Worm (Caenorhabditis elegans): Measurements from ENCODE around the gene irld-17.

ce11 chrV:1607790-1608189, 24.0 kb upstream of the irld-17 start, which contains the start of gene nhr-178:
- no peak for TF ChIP-seq lir-3 (tag; optimal IDR thresholded peaks at IDR 0.05; ENCODE audit: poor library complexity)
- TF ChIP-seq lin-15B (tag; optimal IDR thresholded peaks at IDR 0.05), result no peak
- no peak for TF ChIP-seq nhr-12 (tag; optimal IDR thresholded peaks at IDR 0.05)
- TF ChIP-seq swsn-7 (tag; optimal IDR thresholded peaks at IDR 0.05), result no peak
- no peak for TF ChIP-seq unc-62 (GFP tag; optimal IDR thresholded peaks at IDR 0.05)
- no peak for TF ChIP-seq lin-39 (tag; optimal IDR thresholded peaks at IDR 0.05)
- TF ChIP-seq fos-1 (tag; optimal IDR thresholded peaks at IDR 0.05), result no peak
- TF ChIP-seq aly-2 (tag; optimal IDR thresholded peaks at IDR 0.05), result no peak
